Fruit fly (Drosophila melanogaster) whole organism, embryonic: Measurements from ENCODE around the gene Spn85F.

Experiments used
- BEAF-32 ChIP-seq: fragments of 200-800 bp; sonication (Bioruptor generic); optimal IDR thresholded peaks from 3 replicates; lab custom pipeline; 2017; ENCODE audit warnings: missing biosample characterization, missing genetic modification characterization, mild to moderate bottlenecking, moderate library complexity, missing genetic modification reagents
- CG10274 ChIP-seq: fragments of 200-800 bp; sonication (Bioruptor generic); optimal IDR thresholded peaks from 3 replicates; lab custom pipeline; 2017; ENCODE audit warnings: missing biosample characterization, mild to moderate bottlenecking, missing genetic modification characterization
- CG10654 ChIP-seq: fragments of 200-800 bp; sonication (Bioruptor generic); optimal IDR thresholded peaks from 2 replicates; lab custom pipeline; 2016; ENCODE audit warnings: missing biosample characterization, missing genetic modification characterization
- CG10959 ChIP-seq: fragments of 200-800 bp; sonication (Bioruptor generic); IDR thresholded peaks from 2 replicates; pipeline ENCODE4 v1.3.6; 2022; ENCODE audit warnings: missing biosample characterization, missing genetic modification characterization
- CG12744 ChIP-seq: fragments of 200-800 bp; sonication (Bioruptor generic); optimal IDR thresholded peaks from 2 replicates; lab custom pipeline; 2016; ENCODE audit warnings: missing biosample characterization, missing genetic modification characterization
- CG14050 ChIP-seq: fragments of 200-800 bp; sonication (Bioruptor generic); IDR thresholded peaks from 3 replicates; pipeline ENCODE4 v1.3.6; 2022; ENCODE audit warnings: missing biosample characterization, missing genetic modification characterization
- CG15073 ChIP-seq: fragments of 200-800 bp; sonication (Bioruptor generic); optimal IDR thresholded peaks from 2 replicates; lab custom pipeline; 2016; ENCODE audit warnings: missing biosample characterization, missing genetic modification characterization
- CG15479 ChIP-seq: fragments of 200-800 bp; sonication (Bioruptor generic); optimal IDR thresholded peaks from 3 replicates; lab custom pipeline; 2019; ENCODE audit warnings: missing biosample characterization, mild to moderate bottlenecking, missing genetic modification characterization, moderate library complexity
- CG1603 ChIP-seq: fragments of 200-800 bp; sonication (Bioruptor generic); optimal IDR thresholded peaks from 2 replicates; lab custom pipeline; 2019; ENCODE audit warnings: missing biosample characterization, mild to moderate bottlenecking, missing genetic modification characterization, moderate library complexity
- CG17912 ChIP-seq: fragments of 200-800 bp; sonication (Bioruptor generic); optimal IDR thresholded peaks from 2 replicates; lab custom pipeline; 2018; ENCODE audit warnings: missing biosample characterization, mild to moderate bottlenecking, missing genetic modification characterization
- CG2120 ChIP-seq: fragments of 200-800 bp; sonication (Bioruptor generic); optimal IDR thresholded peaks from 3 replicates; lab custom pipeline; 2016; ENCODE audit warnings: missing biosample characterization, missing genetic modification characterization
- CG32532 ChIP-seq: fragments of 200-800 bp; sonication (Bioruptor generic); IDR thresholded peaks from 2 replicates; pipeline ENCODE4 v1.3.6; 2022; ENCODE audit warnings: missing biosample characterization, missing genetic modification characterization
- CG3407 ChIP-seq: fragments of 200-800 bp; sonication (Bioruptor generic); optimal IDR thresholded peaks from 2 replicates; lab custom pipeline; 2018; ENCODE audit warnings: missing biosample characterization, mild to moderate bottlenecking, missing genetic modification characterization
- CG34224 ChIP-seq: fragments of 200-800 bp; sonication (Bioruptor generic); IDR thresholded peaks from 3 replicates; pipeline ENCODE4 v1.3.6; 2022; ENCODE audit warnings: missing biosample characterization, missing genetic modification characterization; ENCODE audit not compliant: partially characterized antibody
- CG34376 ChIP-seq: fragments of 200-800 bp; sonication (Bioruptor generic); optimal IDR thresholded peaks from 2 replicates; lab custom pipeline; 2018; ENCODE audit warnings: missing biosample characterization, mild to moderate bottlenecking, missing genetic modification characterization
- CG34422 ChIP-seq: fragments of 200-800 bp; sonication (Bioruptor generic); IDR thresholded peaks from 3 replicates; pipeline ENCODE4 v1.3.6; 2022; ENCODE audit warnings: missing biosample characterization, missing genetic modification characterization
- CG6254 ChIP-seq: fragments of 200-800 bp; sonication (Bioruptor generic); optimal IDR thresholded peaks from 3 replicates; lab custom pipeline; 2017; ENCODE audit warnings: mild to moderate bottlenecking, missing biosample characterization, missing genetic modification reagents, missing genetic modification characterization
- CG6854 ChIP-seq: fragments of 200-800 bp; sonication (Bioruptor generic); optimal IDR thresholded peaks from 3 replicates; lab custom pipeline; 2017; ENCODE audit warnings: missing biosample characterization, mild to moderate bottlenecking, missing genetic modification characterization
- CG7786 ChIP-seq: fragments of 200-800 bp; sonication (Bioruptor generic); optimal IDR thresholded peaks from 2 replicates; lab custom pipeline; 2016; ENCODE audit warnings: missing biosample characterization, missing genetic modification characterization
- CHES-1-like ChIP-seq: fragments of 200-800 bp; sonication (Bioruptor generic); optimal IDR thresholded peaks from 2 replicates; lab custom pipeline; 2016; ENCODE audit warnings: missing biosample characterization, missing genetic modification characterization
- Dbx ChIP-seq: fragments of 200-800 bp; sonication (Bioruptor generic); IDR thresholded peaks from 3 replicates; pipeline ENCODE4 v1.3.6; 2022; ENCODE audit warnings: missing biosample characterization, missing genetic modification characterization
- Doc3 ChIP-seq: fragments of 200-800 bp; sonication (Bioruptor generic); IDR thresholded peaks from 3 replicates; pipeline ENCODE4 v1.3.6; 2022; ENCODE audit warnings: missing biosample characterization, missing genetic modification characterization; ENCODE audit not compliant: partially characterized antibody
- Dp ChIP-seq: fragments of 200-800 bp; sonication (Bioruptor generic); optimal IDR thresholded peaks from 2 replicates; lab custom pipeline; 2018; ENCODE audit warnings: missing biosample characterization, mild to moderate bottlenecking, missing genetic modification characterization, moderate library complexity
- Dref ChIP-seq: fragments of 200-800 bp; sonication (Bioruptor generic); IDR thresholded peaks from 2 replicates; pipeline ENCODE4 v1.3.6; 2022; ENCODE audit warnings: missing biosample characterization, missing genetic modification characterization
- Drgx ChIP-seq: fragments of 200-800 bp; sonication (Bioruptor generic); IDR thresholded peaks from 2 replicates; pipeline ENCODE4 v1.3.6; 2022; ENCODE audit warnings: missing biosample characterization, missing genetic modification characterization
- Elba2 ChIP-seq: fragments of 200-800 bp; sonication (Bioruptor generic); optimal IDR thresholded peaks from 3 replicates; lab custom pipeline; 2016; ENCODE audit warnings: missing biosample characterization, missing genetic modification characterization
- Gug ChIP-seq: fragments of 200-800 bp; sonication (Bioruptor generic); IDR thresholded peaks from 4 replicates; pipeline ENCODE4 v1.3.6; 2022; ENCODE audit warnings: missing biosample characterization, missing genetic modification characterization
- HHEX ChIP-seq: fragments of 200-800 bp; sonication (Bioruptor generic); optimal IDR thresholded peaks from 3 replicates; lab custom pipeline; 2017; ENCODE audit warnings: missing biosample characterization, mild to moderate bottlenecking, missing genetic modification characterization, missing genetic modification reagents
- MBD-R2 ChIP-seq: fragments of 200-800 bp; sonication (Bioruptor generic); IDR thresholded peaks from 2 replicates; pipeline ENCODE4 v1.3.6; 2022; ENCODE audit warnings: missing biosample characterization, missing genetic modification characterization
- Med ChIP-seq: fragments of 200-800 bp; sonication (Bioruptor generic); peaks from one replicate; lab custom pipeline; 2016; ENCODE audit warnings: missing biosample characterization, missing genetic modification characterization, mild to moderate bottlenecking, inconsistent platforms, moderate library complexity
- Nf-YB ChIP-seq: fragments of 200-800 bp; sonication (Bioruptor generic); optimal IDR thresholded peaks from 3 replicates; lab custom pipeline; 2019; ENCODE audit warnings: missing biosample characterization, mild to moderate bottlenecking, missing genetic modification characterization, moderate library complexity
- Scr ChIP-seq: fragments of 200-800 bp; sonication (Bioruptor generic); IDR thresholded peaks from 2 replicates; pipeline ENCODE4 v1.3.6; 2022; ENCODE audit warnings: missing biosample characterization, missing genetic modification characterization; ENCODE audit not compliant: partially characterized antibody
- Sry-δ ChIP-seq: fragments of 200-800 bp; sonication (Bioruptor generic); optimal IDR thresholded peaks from 2 replicates; lab custom pipeline; 2016; ENCODE audit warnings: missing biosample characterization, missing genetic modification characterization
- amos ChIP-seq: fragments of 200-800 bp; sonication (Bioruptor generic); IDR thresholded peaks from 2 replicates; pipeline ENCODE4 v1.3.6; 2022; ENCODE audit warnings: missing biosample characterization, missing genetic modification characterization; ENCODE audit not compliant: partially characterized antibody
- ap ChIP-seq: fragments of 200-800 bp; sonication (Bioruptor generic); IDR thresholded peaks from 2 replicates; pipeline ENCODE4 v1.3.6; 2022; ENCODE audit warnings: missing biosample characterization, missing genetic modification characterization
- en ChIP-seq: fragments of 200-800 bp; sonication (Bioruptor generic); optimal IDR thresholded peaks from 2 replicates; lab custom pipeline; 2016; ENCODE audit warnings: missing biosample characterization, missing genetic modification characterization
- gcm2 ChIP-seq: fragments of 200-800 bp; sonication (Bioruptor generic); optimal IDR thresholded peaks from 2 replicates; lab custom pipeline; 2016; ENCODE audit warnings: missing biosample characterization, missing genetic modification characterization
- gfzf ChIP-seq: fragments of 200-800 bp; sonication (Bioruptor generic); optimal IDR thresholded peaks from 2 replicates; lab custom pipeline; 2016; ENCODE audit warnings: missing biosample characterization, mild to moderate bottlenecking, missing genetic modification characterization, moderate library complexity
- lbe ChIP-seq: fragments of 200-800 bp; sonication (Bioruptor generic); optimal IDR thresholded peaks from 2 replicates; lab custom pipeline; 2016; ENCODE audit warnings: missing biosample characterization, mild to moderate bottlenecking, missing genetic modification characterization
- nerfin-1 ChIP-seq: fragments of 200-800 bp; sonication (Bioruptor generic); optimal IDR thresholded peaks from 3 replicates; lab custom pipeline; 2019; ENCODE audit warnings: missing biosample characterization, mild to moderate bottlenecking, missing genetic modification characterization, moderate library complexity
- nerfin-2 ChIP-seq: fragments of 200-800 bp; sonication (Bioruptor generic); IDR thresholded peaks from 2 replicates; pipeline ENCODE4 v1.3.6; 2022; ENCODE audit warnings: missing biosample characterization, missing genetic modification characterization; ENCODE audit not compliant: partially characterized antibody
- onecut ChIP-seq: fragments of 200-800 bp; sonication (Bioruptor generic); IDR thresholded peaks from 2 replicates; pipeline ENCODE4 v1.3.6; 2022; ENCODE audit warnings: missing biosample characterization, missing genetic modification characterization
- scrt ChIP-seq: fragments of 200-800 bp; sonication (Bioruptor generic); optimal IDR thresholded peaks from 2 replicates; lab custom pipeline; 2018; ENCODE audit warnings: missing biosample characterization, mild to moderate bottlenecking, missing genetic modification characterization, moderate library complexity
- so ChIP-seq: fragments of 200-800 bp; sonication (Bioruptor generic); IDR thresholded peaks from 3 replicates; pipeline ENCODE4 v1.3.6; 2022; ENCODE audit warnings: missing biosample characterization, missing genetic modification characterization
- stwl ChIP-seq: fragments of 200-800 bp; sonication (Bioruptor generic); optimal IDR thresholded peaks from 3 replicates; lab custom pipeline; 2018; ENCODE audit warnings: missing biosample characterization, mild to moderate bottlenecking, missing genetic modification characterization, moderate library complexity
- toy ChIP-seq: fragments of 200-800 bp; sonication (Bioruptor generic); IDR thresholded peaks from 2 replicates; pipeline ENCODE4 v1.3.6; 2022; ENCODE audit warnings: missing biosample characterization, missing genetic modification characterization
- zen2 ChIP-seq: fragments of 200-800 bp; sonication (Bioruptor generic); IDR thresholded peaks from 3 replicates; pipeline ENCODE4 v1.3.6; 2022; ENCODE audit warnings: missing biosample characterization, missing genetic modification characterization; ENCODE audit not compliant: partially characterized antibody

Gene Spn85F

DNA sequence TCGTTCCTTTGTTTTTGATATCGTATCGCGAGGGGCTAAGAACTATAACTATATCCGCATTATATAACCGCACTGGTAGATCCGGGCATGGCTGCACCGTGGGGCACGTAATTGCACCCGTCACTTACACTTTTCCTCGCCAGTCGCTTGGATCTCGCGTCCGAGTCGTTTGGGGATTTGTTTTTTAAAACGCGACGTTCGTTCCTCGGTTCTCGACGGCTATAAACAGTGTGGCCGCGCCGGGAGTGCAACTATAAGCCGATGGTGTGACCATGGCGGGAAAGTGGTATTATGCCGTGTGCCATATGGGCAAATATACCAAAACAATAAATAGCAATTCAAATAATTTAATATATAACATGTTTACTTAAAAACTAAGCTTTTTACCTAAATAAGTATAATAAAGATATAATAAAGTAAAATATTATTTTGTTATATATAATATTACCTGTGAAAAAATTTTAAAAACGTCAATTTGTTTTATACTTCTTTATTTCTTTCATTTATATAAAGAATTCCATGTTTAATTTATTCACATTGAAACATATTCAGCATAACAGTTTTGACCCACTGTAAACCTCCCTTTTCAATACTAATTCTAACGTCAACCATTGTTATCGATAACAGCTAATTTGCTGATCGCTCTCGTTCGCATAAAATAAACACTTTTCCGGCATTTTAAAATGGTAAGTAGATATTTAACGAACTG lies 45.9 kb downstream of the Spn85F start, which contains the start of the genes Mical and CG3909 (continued):
- TF ChIP-seq CG34422 (GFP tag; lab: Robert Waterston, UW): peak; percentile 92
- peak; percentile 75; the same call in 2 of the 3 replicates for TF ChIP-seq CG14050
- TF ChIP-seq nerfin-2 (GFP tag; lab: Robert Waterston, UW): peak; percentile 84
- no peak for TF ChIP-seq CG6854
- peak; percentile 23 for TF ChIP-seq en (GFP tag; lab: Kevin White, UChicago)
- TF ChIP-seq CG15073 (GFP tag; lab: Kevin White, UChicago): no peak
- peak; percentile 61; the same call in 2 of the 3 replicates for TF ChIP-seq CG34224 (GFP tag; lab: Robert Waterston, UW)
- peak; percentile 13 for TF ChIP-seq gcm2 (GFP tag; lab: Kevin White, UChicago)
- TF ChIP-seq zen2 (GFP tag; lab: Robert Waterston, UW): no peak
- peak; percentile 77; the same call in 1 of the 2 replicates for TF ChIP-seq toy
- TF ChIP-seq Dbx (GFP tag; lab: Robert Waterston, UW): peak; percentile 93
- TF ChIP-seq Gug (GFP tag; lab: Robert Waterston, UW): peak; percentile 77; the same call in 3 of the 4 replicates
- peak; percentile 83 for TF ChIP-seq CG2120 (GFP tag; lab: Kevin White, UChicago)
- peak; percentile 52 for TF ChIP-seq CG3407 (GFP tag; lab: Kevin White, UChicago)
- peak; percentile 63 for TF ChIP-seq HHEX
- TF ChIP-seq CG6254: peak; percentile 54
- peak; percentile 35 for TF ChIP-seq scrt (GFP tag; lab: Kevin White, UChicago)
- peak; percentile 70 for TF ChIP-seq Dref (GFP tag; lab: Robert Waterston, UW)
- TF ChIP-seq CG12744: no peak
- no peak for TF ChIP-seq CG10274 (GFP tag; lab: Kevin White, UChicago)
- TF ChIP-seq onecut: peak; percentile 51
- TF ChIP-seq Drgx (GFP tag; lab: Robert Waterston, UW): peak; percentile 80
- peak; percentile 75 for TF ChIP-seq CG10654 (GFP tag; lab: Kevin White, UChicago)

- TF ChIP-seq CG34224 (GFP tag; lab: Robert Waterston, UW) (peak; percentile 72), MBD-R2 (GFP tag; lab: Robert Waterston, UW) (peak; percentile 81), Doc3 (GFP tag; lab: Robert Waterston, UW) (peak; percentile 47; the same call in 1 of the 3 replicates), CG17912 (GFP tag; lab: Kevin White, UChicago) (no peak), Med (peak; percentile 29), Elba2 (no peak), CG32532 (GFP tag; lab: Robert Waterston, UW) (no peak), Sry-δ (GFP tag; lab: Kevin White, UChicago) (peak; percentile 29), CG15479 (peak; percentile 45), amos (GFP tag; lab: Robert Waterston, UW) (peak; percentile 52; the same call in 1 of the 2 replicates), CG34422 (GFP tag; lab: Robert Waterston, UW) (peak; percentile 65; the same call in 1 of the 3 replicates), Dp (GFP tag; lab: Kevin White, UChicago) (peak; percentile 29), so (GFP tag; lab: Robert Waterston, UW) (no peak), Scr (GFP tag; lab: Robert Waterston, UW) (peak; percentile 52), gfzf (GFP tag; lab: Kevin White, UChicago) (peak; percentile 2), CHES-1-like (GFP tag; lab: Kevin White, UChicago) (no peak), CG7786 (GFP tag; lab: Kevin White, UChicago) (no peak), CG34376 (GFP tag; lab: Kevin White, UChicago) (peak; percentile 21), CG14050 (no peak), nerfin-1 (tag; lab: Kevin White, UChicago) (no peak), stwl (tag; lab: Kevin White, UChicago) (peak; percentile 38), nerfin-2 (GFP tag; lab: Robert Waterston, UW) (peak; percentile 48; the same call in 1 of the 2 replicates), BEAF-32 (GFP tag; lab: Kevin White, UChicago) (peak; percentile 33), lbe (peak; percentile 50), ap (GFP tag; lab: Robert Waterston, UW) (no peak), Nf-YB (GFP tag; lab: Kevin White, UChicago) (peak; percentile 73), CG1603 (tag; lab: Kevin White, UChicago) (peak; percentile 21), CG10959 (no peak), onecut (peak; percentile 72; the same call in 1 of the 2 replicates)
These were observed 48.4 kb downstream of the Spn85F start, which contains the start of the genes CG11722 and mtTFB2 for dm6 chr3R:10045343-10045742. CG11722 (minus strand) TSS chr3R:10045542. mtTFB2 (plus strand) TSS chr3R:10045574.
